Fruit fly (Drosophila melanogaster): ENCODE measurements around the gene RanBP3.
A peak's percentile ranks its signal among the peaks of the same experiment; 100 is the strongest.

The RanBP3 gene

dm6 chr3R:23767417-23767853 lies 14.8 kb upstream of the RanBP3 start, which contains the start of the genes CG10214 and CG10375 (continued):
- TF ChIP-seq sens (GFP tag) (peak; percentile 94), CG12299 (tag; optimal IDR thresholded peaks at IDR 0.05) (peak; percentile 55), Sin3A (optimal IDR thresholded peaks at IDR 0.05) (peak; percentile 93), disco-r (GFP tag; optimal IDR thresholded peaks at IDR 0.05) (peak; percentile 59), wdn (GFP tag; IDR thresholded peaks at IDR 0.05) (peak; percentile 52; the same call in 1 of the 2 replicates), her (GFP tag; optimal IDR thresholded peaks at IDR 0.05) (peak; percentile 82), CG11456 (GFP tag; IDR thresholded peaks at IDR 0.05) (no peak), CG10959 (GFP tag; IDR thresholded peaks at IDR 0.05) (peak; percentile 23; the same call in 1 of the 2 replicates), Adf1 (GFP tag; IDR thresholded peaks at IDR 0.05) (no peak; the same call in 1 of the 2 replicates), Med (GFP tag) (peak; percentile 98), Aef1 (GFP tag; IDR thresholded peaks at IDR 0.05) (peak; percentile 26; the same call in 1 of the 3 replicates), Atf6 (GFP tag; IDR thresholded peaks at IDR 0.05) (0 out of 2 replicates have a peak, but pooled peaks have one; percentile 44), jigr1 (GFP tag; IDR thresholded peaks at IDR 0.05) (no peak), sc (optimal IDR thresholded peaks at IDR 0.05) (no peak), sc (GFP tag; optimal IDR thresholded peaks at IDR 0.05) (no peak), hb (GFP tag; IDR thresholded peaks at IDR 0.05; ENCODE audit: partially characterized antibody) (no peak), ewg (GFP tag; optimal IDR thresholded peaks at IDR 0.05) (peak; percentile 68), fd96Cb (tag; optimal IDR thresholded peaks at IDR 0.05) (peak; percentile 26), CG17186 (GFP tag; optimal IDR thresholded peaks at IDR 0.05) (peak; percentile 80), vfl (GFP tag; optimal IDR thresholded peaks at IDR 0.05) (peak; percentile 69), Asciz (GFP tag; optimal IDR thresholded peaks at IDR 0.05) (no peak), Max (GFP tag; optimal IDR thresholded peaks at IDR 0.05) (peak; percentile 94), B-H1 (GFP tag; IDR thresholded peaks at IDR 0.05) (no peak), CG7372 (GFP tag; IDR thresholded peaks at IDR 0.05) (peak; percentile 45; the same call in 1 of the 2 replicates), CoRest (tag; optimal IDR thresholded peaks at IDR 0.05) (peak; percentile 70), Spps (tag; optimal IDR thresholded peaks at IDR 0.05) (peak; percentile 44), Taf1 (GFP tag; IDR thresholded peaks at IDR 0.05) (peak; percentile 47), CG9609 (GFP tag; optimal IDR thresholded peaks at IDR 0.05) (peak; percentile 76), CG11723 (GFP tag; optimal IDR thresholded peaks at IDR 0.05) (no peak), CG4424 (GFP tag; optimal IDR thresholded peaks at IDR 0.05) (peak; percentile 75), CG15514 (GFP tag; optimal IDR thresholded peaks at IDR 0.05) (peak; percentile 72), Dad (GFP tag; optimal IDR thresholded peaks at IDR 0.05) (peak; percentile 77), CG17912 (GFP tag; optimal IDR thresholded peaks at IDR 0.05) (peak; percentile 8), ab (GFP tag; optimal IDR thresholded peaks at IDR 0.05) (peak; percentile 46), stc (GFP tag; IDR thresholded peaks at IDR 0.05) (0 out of 2 replicates have a peak, but pooled peaks have one; percentile 21), HHEX (GFP tag; optimal IDR thresholded peaks at IDR 0.05) (peak; percentile 66), tup (GFP tag; optimal IDR thresholded peaks at IDR 0.05) (peak; percentile 46), Dbx (GFP tag; IDR thresholded peaks at IDR 0.05) (peak; percentile 73; the same call in 2 of the 3 replicates), tio (GFP tag; optimal IDR thresholded peaks at IDR 0.05) (no peak), lbe (GFP tag; optimal IDR thresholded peaks at IDR 0.05) (peak; percentile 69), esg (GFP tag; conservative IDR thresholded peaks at IDR 0.05) (0 out of 2 replicates have a peak, but pooled peaks have one; percentile 35), lov (optimal IDR thresholded peaks at IDR 0.05) (no peak), lov (GFP tag; IDR thresholded peaks at IDR 0.05) (peak; percentile 74; the same call in 1 of the 3 replicates), Bdp1 (GFP tag; optimal IDR thresholded peaks at IDR 0.05) (peak; percentile 66), Rx (GFP tag; IDR thresholded peaks at IDR 0.05) (peak; percentile 59), CG4360 (GFP tag; IDR thresholded peaks at IDR 0.05) (no peak), CG17612 (GFP tag; IDR thresholded peaks at IDR 0.05) (no peak), H2.0 (GFP tag; IDR thresholded peaks at IDR 0.05) (peak; percentile 55), bcd (GFP tag; optimal IDR thresholded peaks at IDR 0.05) (peak; percentile 64), Oaz (GFP tag; IDR thresholded peaks at IDR 0.05) (no peak), fd3F (GFP tag; optimal IDR thresholded peaks at IDR 0.05) (peak; percentile 42), CG16779 (GFP tag; IDR thresholded peaks at IDR 0.05) (no peak)
